Fruit fly (Drosophila melanogaster) whole organism, embryonic: Measurements from ENCODE around the gene Ttc19.

ENCODE experiments used
- Atf6 ChIP-seq: fragments of 200-800 bp; sonication (Bioruptor generic); IDR thresholded peaks from 2 replicates; pipeline ENCODE4 v1.3.6; 2022; ENCODE audit warnings: missing biosample characterization, missing genetic modification characterization
- Bteb2 ChIP-seq: fragments of 200-800 bp; sonication (Bioruptor generic); optimal IDR thresholded peaks from 2 replicates; lab custom pipeline; 2016; ENCODE audit warnings: missing biosample characterization, missing genetic modification characterization
- C15 ChIP-seq: fragments of 200-800 bp; sonication (Bioruptor generic); IDR thresholded peaks from 3 replicates; pipeline ENCODE4 v1.3.6; 2022; ENCODE audit warnings: missing biosample characterization, missing genetic modification characterization
- CG10274 ChIP-seq: fragments of 200-800 bp; sonication (Bioruptor generic); optimal IDR thresholded peaks from 3 replicates; lab custom pipeline; 2017; ENCODE audit warnings: missing biosample characterization, mild to moderate bottlenecking, missing genetic modification characterization
- CG10979 ChIP-seq: fragments of 200-800 bp; sonication (Bioruptor generic); optimal IDR thresholded peaks from 2 replicates; lab custom pipeline; 2018; ENCODE audit warnings: missing biosample characterization, mild to moderate bottlenecking, missing genetic modification characterization, moderate library complexity
- CG12236 ChIP-seq: fragments of 200-800 bp; sonication (Bioruptor generic); optimal IDR thresholded peaks from 2 replicates; lab custom pipeline; 2016; ENCODE audit warnings: missing biosample characterization, missing genetic modification characterization
- CG12391 ChIP-seq: fragments of 200-800 bp; sonication (Bioruptor generic); optimal IDR thresholded peaks from 3 replicates; lab custom pipeline; 2018; ENCODE audit warnings: missing biosample characterization, mild to moderate bottlenecking, missing genetic modification characterization, moderate library complexity
- CG13296 ChIP-seq: fragments of 200-800 bp; sonication (Bioruptor generic); optimal IDR thresholded peaks from 3 replicates; lab custom pipeline; 2018; ENCODE audit warnings: missing biosample characterization, mild to moderate bottlenecking, missing genetic modification characterization
- CG13775 ChIP-seq: fragments of 200-800 bp; sonication (Bioruptor generic); optimal IDR thresholded peaks from 3 replicates; lab custom pipeline; 2017; ENCODE audit warnings: missing biosample characterization, mild to moderate bottlenecking, missing genetic modification characterization
- CG14965 ChIP-seq: fragments of 200-800 bp; sonication (Bioruptor generic); optimal IDR thresholded peaks from 2 replicates; lab custom pipeline; 2016; ENCODE audit warnings: missing biosample characterization, missing genetic modification characterization, borderline replicate concordance
- CG17385 ChIP-seq: fragments of 200-800 bp; sonication (Bioruptor generic); optimal IDR thresholded peaks from 3 replicates; lab custom pipeline; 2018; ENCODE audit warnings: missing biosample characterization, mild to moderate bottlenecking, missing genetic modification characterization
- CG17568 ChIP-seq: fragments of 200-800 bp; sonication (Bioruptor generic); optimal IDR thresholded peaks from 2 replicates; lab custom pipeline; 2018; ENCODE audit warnings: missing biosample characterization, mild to moderate bottlenecking, missing genetic modification characterization, moderate library complexity
- CG17912 ChIP-seq: fragments of 200-800 bp; sonication (Bioruptor generic); optimal IDR thresholded peaks from 2 replicates; lab custom pipeline; 2018; ENCODE audit warnings: missing biosample characterization, mild to moderate bottlenecking, missing genetic modification characterization
- CG33213 ChIP-seq: fragments of 200-800 bp; sonication (Bioruptor generic); optimal IDR thresholded peaks from 3 replicates; lab custom pipeline; 2016; ENCODE audit warnings: missing biosample characterization, missing genetic modification characterization
- CG3407 ChIP-seq: fragments of 200-800 bp; sonication (Bioruptor generic); optimal IDR thresholded peaks from 2 replicates; lab custom pipeline; 2018; ENCODE audit warnings: missing biosample characterization, mild to moderate bottlenecking, missing genetic modification characterization
- CG43689 ChIP-seq: fragments of 200-800 bp; sonication (Bioruptor generic); IDR thresholded peaks from 2 replicates; pipeline ENCODE4 v1.3.6; 2022; ENCODE audit warnings: missing biosample characterization, missing genetic modification characterization
- CG6854 ChIP-seq: fragments of 200-800 bp; sonication (Bioruptor generic); optimal IDR thresholded peaks from 3 replicates; lab custom pipeline; 2017; ENCODE audit warnings: missing biosample characterization, mild to moderate bottlenecking, missing genetic modification characterization
- CG7786 ChIP-seq: fragments of 200-800 bp; sonication (Bioruptor generic); optimal IDR thresholded peaks from 2 replicates; lab custom pipeline; 2016; ENCODE audit warnings: missing biosample characterization, missing genetic modification characterization
- CG7987 ChIP-seq: fragments of 200-800 bp; sonication (Bioruptor generic); optimal IDR thresholded peaks from 2 replicates; lab custom pipeline; 2018; ENCODE audit warnings: missing biosample characterization, mild to moderate bottlenecking, missing genetic modification characterization, moderate library complexity
- CG8359 ChIP-seq: fragments of 200-800 bp; sonication (Bioruptor generic); optimal IDR thresholded peaks from 2 replicates; lab custom pipeline; 2017; ENCODE audit warnings: missing biosample characterization, mild to moderate bottlenecking, missing genetic modification characterization, borderline replicate concordance
- CG9609 ChIP-seq: fragments of 200-800 bp; sonication (Bioruptor generic); optimal IDR thresholded peaks from 3 replicates; lab custom pipeline; 2016; ENCODE audit warnings: missing biosample characterization, missing genetic modification characterization
- CoRest ChIP-seq: fragments of 200-800 bp; sonication (Bioruptor generic); optimal IDR thresholded peaks from 3 replicates; lab custom pipeline; 2018; ENCODE audit warnings: missing biosample characterization, mild to moderate bottlenecking, missing genetic modification characterization, moderate library complexity
- D19B ChIP-seq: fragments of 200-800 bp; sonication (Bioruptor generic); optimal IDR thresholded peaks from 2 replicates; lab custom pipeline; 2017; ENCODE audit warnings: missing biosample characterization, mild to moderate bottlenecking, missing genetic modification characterization
- Dip3 ChIP-seq: fragments of 200-800 bp; sonication (Bioruptor generic); optimal IDR thresholded peaks from 3 replicates; lab custom pipeline; 2016; ENCODE audit warnings: missing biosample characterization, missing genetic modification characterization
- Fer1 ChIP-seq: fragments of 200-800 bp; sonication (Bioruptor generic); optimal IDR thresholded peaks from 2 replicates; lab custom pipeline; 2017; ENCODE audit warnings: missing biosample characterization, mild to moderate bottlenecking, missing genetic modification characterization
- HmgZ ChIP-seq: fragments of 200-800 bp; sonication (Bioruptor generic); optimal IDR thresholded peaks from 2 replicates; lab custom pipeline; 2018; ENCODE audit warnings: missing biosample characterization, mild to moderate bottlenecking, missing genetic modification characterization
- Lpt ChIP-seq: fragments of >200 bp; optimal IDR thresholded peaks from 2 replicates; lab custom pipeline; 2018; ENCODE audit warnings: missing biosample characterization, missing genetic modification characterization
- Nf-YC ChIP-seq: fragments of 200-800 bp; optimal IDR thresholded peaks from 3 replicates; lab custom pipeline; 2019; ENCODE audit warnings: missing biosample characterization, mild to moderate bottlenecking, missing genetic modification characterization, moderate library complexity
- Pdp1 ChIP-seq, 2 experiments: fragments of 200-800 bp; sonication (Bioruptor generic); optimal IDR thresholded peaks; 3 replicates each; lab custom pipeline; 2016; ENCODE audit warnings: missing biosample characterization in 2 of 2, missing genetic modification characterization in 2 of 2, mild to moderate bottlenecking in 1 of 2, moderate library complexity in 1 of 2
- Rx ChIP-seq: fragments of 200-800 bp; sonication (Bioruptor generic); IDR thresholded peaks from 2 replicates; pipeline ENCODE4 v1.3.6; 2022; ENCODE audit warnings: missing biosample characterization, missing genetic modification characterization
- Side ChIP-seq: fragments of 200-800 bp; sonication (Bioruptor generic); optimal IDR thresholded peaks from 2 replicates; lab custom pipeline; 2016; ENCODE audit warnings: missing biosample characterization, missing genetic modification characterization
- ase ChIP-seq: fragments of 200-800 bp; sonication (Bioruptor generic); IDR thresholded peaks from 3 replicates; pipeline ENCODE4 v1.3.6; 2022; ENCODE audit warnings: missing biosample characterization, missing genetic modification characterization
- bowl ChIP-seq: fragments of 200-800 bp; sonication (Bioruptor generic); IDR thresholded peaks from 2 replicates; pipeline ENCODE4 v1.3.6; 2022; ENCODE audit warnings: missing biosample characterization, missing genetic modification characterization
- cato ChIP-seq: fragments of 200-800 bp; sonication (Bioruptor generic); optimal IDR thresholded peaks from 2 replicates; lab custom pipeline; 2016; ENCODE audit warnings: missing biosample characterization, missing genetic modification characterization, borderline replicate concordance
- corto ChIP-seq: fragments of 200-800 bp; sonication (Bioruptor generic); optimal IDR thresholded peaks from 2 replicates; lab custom pipeline; 2016; ENCODE audit warnings: missing biosample characterization, mild to moderate bottlenecking, missing genetic modification characterization, moderate library complexity
- cwo ChIP-seq: fragments of 200-800 bp; sonication (Bioruptor generic); optimal IDR thresholded peaks from 3 replicates; lab custom pipeline; 2017; ENCODE audit warnings: missing biosample characterization, missing genetic modification characterization, mild to moderate bottlenecking, moderate library complexity, missing genetic modification reagents
- dati ChIP-seq: fragments of 200-800 bp; sonication (Bioruptor generic); IDR thresholded peaks from 2 replicates; pipeline ENCODE4 v1.3.6; 2022; ENCODE audit warnings: missing biosample characterization, missing genetic modification characterization
- dysf ChIP-seq: fragments of 200-800 bp; sonication (Bioruptor generic); IDR thresholded peaks from 3 replicates; pipeline ENCODE4 v1.3.6; 2022; ENCODE audit warnings: missing biosample characterization, missing genetic modification characterization
- emc ChIP-seq: fragments of 200-800 bp; sonication (Bioruptor generic); optimal IDR thresholded peaks from 2 replicates; lab custom pipeline; 2016; ENCODE audit warnings: missing biosample characterization, missing genetic modification characterization
- en ChIP-seq: fragments of 200-800 bp; sonication (Bioruptor generic); optimal IDR thresholded peaks from 2 replicates; lab custom pipeline; 2016; ENCODE audit warnings: missing biosample characterization, missing genetic modification characterization
- fu2 ChIP-seq: fragments of 200-800 bp; sonication (Bioruptor generic); optimal IDR thresholded peaks from 2 replicates; lab custom pipeline; 2016; ENCODE audit warnings: missing biosample characterization, missing genetic modification characterization
- gcm2 ChIP-seq: fragments of 200-800 bp; sonication (Bioruptor generic); optimal IDR thresholded peaks from 2 replicates; lab custom pipeline; 2016; ENCODE audit warnings: missing biosample characterization, missing genetic modification characterization
- hth ChIP-seq: fragments of >200 bp; optimal IDR thresholded peaks from 2 replicates; lab custom pipeline; 2017; ENCODE audit warnings: inconsistent platforms
- klu ChIP-seq: fragments of 200-800 bp; sonication (Bioruptor generic); IDR thresholded peaks from 2 replicates; pipeline ENCODE4 v1.3.6; 2022; ENCODE audit warnings: missing biosample characterization, missing genetic modification characterization
- lilli ChIP-seq: fragments of 200-800 bp; sonication (Bioruptor generic); optimal IDR thresholded peaks from 3 replicates; lab custom pipeline; 2016; ENCODE audit warnings: missing biosample characterization, missing genetic modification characterization
- lmd ChIP-seq: fragments of 200-800 bp; sonication (Bioruptor generic); IDR thresholded peaks from 2 replicates; pipeline ENCODE4 v1.3.6; 2022; ENCODE audit warnings: missing biosample characterization, missing genetic modification characterization
- luna ChIP-seq: fragments of 200-800 bp; sonication (Bioruptor generic); optimal IDR thresholded peaks from 2 replicates; lab custom pipeline; 2016; ENCODE audit warnings: missing biosample characterization, missing genetic modification characterization
- mam ChIP-seq: fragments of 200-800 bp; sonication (Bioruptor generic); optimal IDR thresholded peaks from 3 replicates; lab custom pipeline; 2016; ENCODE audit warnings: missing biosample characterization, missing genetic modification characterization
- nerfin-2 ChIP-seq: fragments of 200-800 bp; sonication (Bioruptor generic); IDR thresholded peaks from 2 replicates; pipeline ENCODE4 v1.3.6; 2022; ENCODE audit warnings: missing biosample characterization, missing genetic modification characterization; ENCODE audit not compliant: partially characterized antibody
- ro ChIP-seq: fragments of 200-800 bp; sonication (Bioruptor generic); IDR thresholded peaks from 2 replicates; pipeline ENCODE4 v1.3.6; 2022; ENCODE audit warnings: missing biosample characterization, missing genetic modification characterization
- sug ChIP-seq: fragments of 200-800 bp; optimal IDR thresholded peaks from 2 replicates; lab custom pipeline; 2019; ENCODE audit warnings: missing biosample characterization, mild to moderate bottlenecking, missing genetic modification characterization, moderate library complexity

The Ttc19 gene

DNA sequence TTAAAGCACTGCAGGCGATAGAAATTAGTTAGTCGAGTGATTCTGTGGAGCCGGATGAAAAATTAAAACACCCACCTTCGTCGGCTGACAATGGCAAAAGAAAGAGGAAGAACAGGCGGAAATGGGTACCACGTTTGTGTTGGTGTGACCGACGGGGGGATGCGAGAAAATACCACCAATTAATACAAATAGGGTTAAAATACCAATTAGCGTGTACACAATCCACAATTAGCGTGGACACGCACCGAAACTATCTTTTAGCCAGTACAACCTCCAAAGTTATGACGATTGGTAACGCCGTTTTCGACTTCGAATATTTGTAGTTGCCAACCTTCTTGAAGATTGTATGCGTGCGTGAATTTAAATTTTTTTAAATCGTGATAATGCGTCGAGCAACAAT, 35.8 kb downstream of the Ttc19 start, which contains the start of gene RpL30 (continued):
- TF ChIP-seq CG6854 (GFP tag; lab: Kevin White, UChicago) (peak; percentile 95), Fer1 (GFP tag; lab: Kevin White, UChicago) (peak; percentile 97), CG8359 (GFP tag; lab: Kevin White, UChicago) (peak; percentile 74), CG10274 (GFP tag; lab: Kevin White, UChicago) (peak; percentile 79), CG12391 (tag; lab: Kevin White, UChicago) (peak; percentile 90), CG43689 (GFP tag; lab: Robert Waterston, UW) (peak; percentile 55; the same call in 1 of the 2 replicates), Dip3 (GFP tag; lab: Kevin White, UChicago) (peak; percentile 78), gcm2 (GFP tag; lab: Kevin White, UChicago) (peak; percentile 87), mam (GFP tag; lab: Kevin White, UChicago) (peak; percentile 86), klu (GFP tag; lab: Robert Waterston, UW) (no peak; the same call in 1 of the 2 replicates), HmgZ (tag; lab: Kevin White, UChicago) (peak; percentile 97), lmd (peak; percentile 72), dati (GFP tag; lab: Robert Waterston, UW) (peak; percentile 65), ro (peak; percentile 44; the same call in 1 of the 2 replicates), Nf-YC (tag; lab: Kevin White, UChicago) (peak; percentile 73), lilli (GFP tag; lab: Kevin White, UChicago) (peak; percentile 79), hth (lab: Kevin White, UChicago) (no peak), fu2 (GFP tag; lab: Kevin White, UChicago) (peak; percentile 77), Atf6 (GFP tag; lab: Robert Waterston, UW) (peak; percentile 91), CG17568 (peak; percentile 91), Pdp1 (GFP tag; optimal IDR thresholded peaks at IDR 0.05; lab: Kevin White, UChicago) (peak; percentile 70 to 92), CoRest (tag; lab: Kevin White, UChicago) (peak; percentile 82), CG14965 (peak; percentile 85), Side (GFP tag; lab: Kevin White, UChicago) (peak; percentile 93), CG7987 (GFP tag; lab: Kevin White, UChicago) (peak; percentile 98), Lpt (GFP tag; lab: Kevin White, UChicago) (no peak), Rx (GFP tag; lab: Robert Waterston, UW) (peak; percentile 84), bowl (GFP tag; lab: Robert Waterston, UW) (peak; percentile 71), D19B (peak; percentile 42), emc (peak; percentile 91), nerfin-2 (GFP tag; lab: Robert Waterston, UW) (no peak), cato (GFP tag; lab: Kevin White, UChicago) (peak; percentile 9), sug (tag; lab: Kevin White, UChicago) (peak; percentile 89), dysf (peak; percentile 84), CG9609 (GFP tag; lab: Kevin White, UChicago) (peak; percentile 92), CG17385 (peak; percentile 99), ase (peak; percentile 84), luna (GFP tag; lab: Kevin White, UChicago) (peak; percentile 93), CG13296 (GFP tag; lab: Kevin White, UChicago) (peak; percentile 94), C15 (GFP tag; lab: Robert Waterston, UW) (peak; percentile 85; the same call in 2 of the 3 replicates), en (GFP tag; lab: Kevin White, UChicago) (peak; percentile 84), CG17912 (GFP tag; lab: Kevin White, UChicago) (peak; percentile 95), cwo (GFP tag; lab: Kevin White, UChicago) (peak; percentile 79), Bteb2 (GFP tag; lab: Kevin White, UChicago) (peak; percentile 88), CG7786 (GFP tag; lab: Kevin White, UChicago) (peak; percentile 82), CG13775 (GFP tag; lab: Kevin White, UChicago) (peak; percentile 94), CG12236 (GFP tag; lab: Kevin White, UChicago) (peak; percentile 85), CG10979 (tag; lab: Kevin White, UChicago) (peak; percentile 80), CG3407 (GFP tag; lab: Kevin White, UChicago) (peak; percentile 90), corto (GFP tag; lab: Kevin White, UChicago) (no peak), CG33213 (GFP tag; lab: Kevin White, UChicago) (peak; percentile 98)
